Fruit fly (Drosophila melanogaster): Measurements from ENCODE around the gene CG7991.

The CG7991 gene

dm6 chr3L:1702367-1702927, 27.9 kb downstream of the CG7991 start, which contains the start of gene CG13931:
Gene CG13931, minus strand, starts transcription at chr3L:1702407.
- TF ChIP-seq cnc (optimal IDR thresholded peaks at IDR 0.05) (no peak), CG11617 (GFP tag; optimal IDR thresholded peaks at IDR 0.05) (no peak), cic (GFP tag; optimal IDR thresholded peaks at IDR 0.05) (no peak), CG1620 (GFP tag; optimal IDR thresholded peaks at IDR 0.05) (no peak), Crg-1 (GFP tag; optimal IDR thresholded peaks at IDR 0.05) (no peak), ovo (GFP tag; optimal IDR thresholded peaks at IDR 0.05) (no peak), CG5204 (GFP tag; optimal IDR thresholded peaks at IDR 0.05) (no peak), tj (GFP tag; optimal IDR thresholded peaks at IDR 0.05) (no peak), CG7101 (tag; optimal IDR thresholded peaks at IDR 0.05) (no peak), Hr96 (GFP tag; optimal IDR thresholded peaks at IDR 0.05) (no peak), CG12768 (GFP tag; optimal IDR thresholded peaks at IDR 0.05) (no peak), Mnt (GFP tag; optimal IDR thresholded peaks at IDR 0.05) (no peak), CG7045 (GFP tag; optimal IDR thresholded peaks at IDR 0.05) (no peak)

dm6 chr3L:1709161-1709560, 34.7 kb downstream of the CG7991 start:
- TF ChIP-seq CG7101 (tag; optimal IDR thresholded peaks at IDR 0.05) (no peak), CG1620 (GFP tag; optimal IDR thresholded peaks at IDR 0.05) (no peak), CG7045 (GFP tag; optimal IDR thresholded peaks at IDR 0.05) (no peak), tj (GFP tag; optimal IDR thresholded peaks at IDR 0.05) (no peak), Crg-1 (GFP tag; optimal IDR thresholded peaks at IDR 0.05) (no peak), pad (GFP tag; optimal IDR thresholded peaks at IDR 0.05) (no peak), CG33017 (tag; optimal IDR thresholded peaks at IDR 0.05) (no peak), cnc (optimal IDR thresholded peaks at IDR 0.05) (no peak), toe (GFP tag; optimal IDR thresholded peaks at IDR 0.05) (no peak), CG5204 (GFP tag; optimal IDR thresholded peaks at IDR 0.05) (no peak), Clk (GFP tag; optimal IDR thresholded peaks at IDR 0.05) (no peak), CG11617 (GFP tag; optimal IDR thresholded peaks at IDR 0.05) (no peak), ovo (GFP tag; optimal IDR thresholded peaks at IDR 0.05) (no peak), CG14711 (tag; optimal IDR thresholded peaks at IDR 0.05) (no peak), kay (GFP tag; ENCODE audit: borderline replicate concordance) (no peak), bab1 (GFP tag; optimal IDR thresholded peaks at IDR 0.05) (no peak), Mnt (GFP tag; optimal IDR thresholded peaks at IDR 0.05) (no peak), CG12768 (GFP tag; optimal IDR thresholded peaks at IDR 0.05) (no peak), cic (GFP tag; optimal IDR thresholded peaks at IDR 0.05) (no peak)

dm6 chr3L:1710562-1710961, 36.1 kb downstream of the CG7991 start:
- TF ChIP-seq Hr96 (GFP tag; optimal IDR thresholded peaks at IDR 0.05): no peak

dm6 chr3L:1711218-1711617, 36.7 kb downstream of the CG7991 start:
- TF ChIP-seq CG14711 (tag; optimal IDR thresholded peaks at IDR 0.05): no peak
- TF ChIP-seq cnc (optimal IDR thresholded peaks at IDR 0.05): no peak
- no peak for TF ChIP-seq CG11617 (GFP tag; optimal IDR thresholded peaks at IDR 0.05)
- TF ChIP-seq kay (GFP tag; ENCODE audit: borderline replicate concordance): no peak
- no peak for TF ChIP-seq pad (GFP tag; optimal IDR thresholded peaks at IDR 0.05)
- TF ChIP-seq toe (GFP tag; optimal IDR thresholded peaks at IDR 0.05): no peak
- no peak for TF ChIP-seq CG7045 (GFP tag; optimal IDR thresholded peaks at IDR 0.05)
- no peak for TF ChIP-seq CG7101 (tag; optimal IDR thresholded peaks at IDR 0.05)
- no peak for TF ChIP-seq CG33017 (tag; optimal IDR thresholded peaks at IDR 0.05)
- no peak for TF ChIP-seq CG5204 (GFP tag; optimal IDR thresholded peaks at IDR 0.05)
- TF ChIP-seq Hr96 (GFP tag; optimal IDR thresholded peaks at IDR 0.05): no peak
- no peak for TF ChIP-seq CG1620 (GFP tag; optimal IDR thresholded peaks at IDR 0.05)
- TF ChIP-seq Clk (GFP tag; optimal IDR thresholded peaks at IDR 0.05): no peak

DNA sequence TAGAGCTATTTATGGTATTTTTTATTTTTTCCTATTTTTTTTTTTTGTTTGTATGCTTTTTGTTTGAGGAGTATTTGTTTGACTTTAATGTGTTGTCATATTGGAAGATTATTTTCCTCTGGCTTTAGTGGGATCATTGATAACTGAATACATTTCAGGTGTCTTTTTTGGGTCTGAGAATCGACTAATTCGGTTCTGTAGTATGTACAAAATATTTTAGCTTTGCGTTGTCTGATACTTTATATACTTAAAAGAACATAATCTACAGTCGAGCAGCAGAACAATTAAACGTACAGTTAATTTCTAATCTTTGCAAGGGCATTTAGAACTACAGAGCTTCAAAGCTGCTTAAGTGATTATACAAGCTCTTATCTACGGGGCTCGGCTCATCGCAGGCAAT, 48.5 kb downstream of the CG7991 start, which contains the start of gene CG18171:
TSS of gene CG18171 (minus strand) at position 101 of the 400 bp plus-strand sequence.
- TF ChIP-seq pad (GFP tag; optimal IDR thresholded peaks at IDR 0.05) (no peak), CG33017 (tag; optimal IDR thresholded peaks at IDR 0.05) (no peak), CG5204 (GFP tag; optimal IDR thresholded peaks at IDR 0.05) (no peak), CG14711 (tag; optimal IDR thresholded peaks at IDR 0.05) (no peak), Clk (GFP tag; optimal IDR thresholded peaks at IDR 0.05) (no peak), CG11617 (GFP tag; optimal IDR thresholded peaks at IDR 0.05) (no peak), CG7101 (tag; optimal IDR thresholded peaks at IDR 0.05) (no peak), CG12768 (GFP tag; optimal IDR thresholded peaks at IDR 0.05) (no peak), toe (GFP tag; optimal IDR thresholded peaks at IDR 0.05) (no peak), Crg-1 (GFP tag; optimal IDR thresholded peaks at IDR 0.05) (no peak), cnc (optimal IDR thresholded peaks at IDR 0.05) (no peak), CG1620 (GFP tag; optimal IDR thresholded peaks at IDR 0.05) (no peak)

- TF ChIP-seq CG11617 (GFP tag; optimal IDR thresholded peaks at IDR 0.05) (no peak), CG1620 (GFP tag; optimal IDR thresholded peaks at IDR 0.05) (no peak), CG12768 (GFP tag; optimal IDR thresholded peaks at IDR 0.05) (no peak), Hr96 (GFP tag; optimal IDR thresholded peaks at IDR 0.05) (no peak), CG7101 (tag; optimal IDR thresholded peaks at IDR 0.05) (no peak)
Observed at dm6 chr3L:1724090-1724489, 49.6 kb downstream of the CG7991 start, which contains the start of gene CG12035. Gene CG12035, plus strand, starts transcription at chr3L:1724390.

DNA sequence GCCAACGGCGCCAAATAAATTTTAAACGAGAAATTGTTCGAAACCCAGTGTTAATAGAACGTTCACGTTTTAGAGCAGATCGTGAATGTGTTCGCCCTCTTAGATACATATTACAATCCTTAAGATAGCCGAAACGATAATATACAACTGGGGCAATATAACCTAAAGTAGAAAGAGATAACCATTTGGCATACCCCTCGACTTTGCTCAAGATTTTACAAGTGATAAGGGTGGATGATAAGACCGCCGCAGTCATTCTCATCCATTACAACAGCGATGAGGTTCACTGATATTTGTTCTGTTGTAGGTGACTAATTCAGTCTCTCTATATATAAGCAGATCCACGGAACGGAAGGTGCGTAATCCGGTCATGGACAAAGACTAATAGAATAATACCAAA, 52.2 kb downstream of the CG7991 start:
- TF ChIP-seq CG11617 (GFP tag; optimal IDR thresholded peaks at IDR 0.05): no peak
- no peak for TF ChIP-seq cnc (optimal IDR thresholded peaks at IDR 0.05)
- no peak for TF ChIP-seq Crg-1 (GFP tag; optimal IDR thresholded peaks at IDR 0.05)
- TF ChIP-seq CG14711 (tag; optimal IDR thresholded peaks at IDR 0.05): no peak
- no peak for TF ChIP-seq ovo (GFP tag; optimal IDR thresholded peaks at IDR 0.05)
- TF ChIP-seq Hr96 (GFP tag; optimal IDR thresholded peaks at IDR 0.05): no peak
- peak; percentile 48 for TF ChIP-seq cic (GFP tag; optimal IDR thresholded peaks at IDR 0.05)
- TF ChIP-seq kay (GFP tag; ENCODE audit: borderline replicate concordance): peak; percentile 0
- TF ChIP-seq CG7045 (GFP tag; optimal IDR thresholded peaks at IDR 0.05): no peak
- TF ChIP-seq pad (GFP tag; optimal IDR thresholded peaks at IDR 0.05): no peak
- TF ChIP-seq Mnt (GFP tag; optimal IDR thresholded peaks at IDR 0.05): peak; percentile 8

Data from whole organism, adult.